Worm (Caenorhabditis elegans): ENCODE results near the gene usp-39.

- TF ChIP-seq C34B4.2 (tag; optimal IDR thresholded peaks at IDR 0.05) (no peak), rnt-1 (tag; optimal IDR thresholded peaks at IDR 0.05) (no peak)
Measured at ce11 chrII:2518487-2518886, 46.6 kb upstream of the usp-39 start.

All from whole organism, L1 larva.